Fruit fly (Drosophila melanogaster): ENCODE measurements around the gene CG14053.
A peak's percentile ranks its signal among the peaks of the same experiment; 100 is the strongest.

Gene CG14053

dm6 chrX:2172420-2172827 is 21.3 kb downstream of the CG14053 start, which contains the start of gene ND-B14.5A (continued):
- TF ChIP-seq CG12769 (tag; optimal IDR thresholded peaks at IDR 0.05) = peak; percentile 2
- TF ChIP-seq CG17829 (tag; optimal IDR thresholded peaks at IDR 0.05) = peak; percentile 18
- TF ChIP-seq CG42726 (GFP tag; IDR thresholded peaks at IDR 0.05; ENCODE audit: partially characterized antibody) = peak; percentile 83
- peak; percentile 97 for TF ChIP-seq CG14860 (GFP tag; IDR thresholded peaks at IDR 0.05; ENCODE audit: partially characterized antibody)
- TF ChIP-seq ato (GFP tag; IDR thresholded peaks at IDR 0.05; ENCODE audit: partially characterized antibody) = peak; percentile 97
- TF ChIP-seq MBD-R2 (GFP tag; IDR thresholded peaks at IDR 0.05) = peak; percentile 55
- TF ChIP-seq gfzf (GFP tag; optimal IDR thresholded peaks at IDR 0.05) = peak; percentile 28
- TF ChIP-seq phol (tag; optimal IDR thresholded peaks at IDR 0.05) = peak; percentile 16
- TF ChIP-seq sens (GFP tag) = peak; percentile 65
- peak; percentile 48 for TF ChIP-seq CG12659 (GFP tag; optimal IDR thresholded peaks at IDR 0.05)
- TF ChIP-seq Hr78 (GFP tag; optimal IDR thresholded peaks at IDR 0.05) = no peak
- peak; percentile 4 for TF ChIP-seq Fer1 (GFP tag; optimal IDR thresholded peaks at IDR 0.05)
- peak; percentile 21 for TF ChIP-seq sug (tag; optimal IDR thresholded peaks at IDR 0.05)
- peak; percentile 61 for TF ChIP-seq Med (GFP tag)
- no peak for TF ChIP-seq CG2678 (tag; optimal IDR thresholded peaks at IDR 0.05)
- TF ChIP-seq Doc3 (GFP tag; IDR thresholded peaks at IDR 0.05; ENCODE audit: partially characterized antibody) = peak; percentile 85
- peak; percentile 72 for TF ChIP-seq CG15514 (GFP tag; optimal IDR thresholded peaks at IDR 0.05)
- peak; percentile 96 for TF ChIP-seq mld (GFP tag; IDR thresholded peaks at IDR 0.05; ENCODE audit: partially characterized antibody)
- TF ChIP-seq CG2116 (GFP tag; optimal IDR thresholded peaks at IDR 0.05) = peak; percentile 96
- peak; percentile 67 for TF ChIP-seq Dp (GFP tag; optimal IDR thresholded peaks at IDR 0.05)
- peak; percentile 65 for TF ChIP-seq CG1603 (tag; optimal IDR thresholded peaks at IDR 0.05)
- peak; percentile 97 for TF ChIP-seq bbx (GFP tag; IDR thresholded peaks at IDR 0.05; ENCODE audit: partially characterized antibody)
- no peak for TF ChIP-seq her (GFP tag; optimal IDR thresholded peaks at IDR 0.05)
- peak; percentile 98 for TF ChIP-seq CG6791 (GFP tag; IDR thresholded peaks at IDR 0.05; ENCODE audit: partially characterized antibody)
- TF ChIP-seq CG2129 (GFP tag; IDR thresholded peaks at IDR 0.05; ENCODE audit: partially characterized antibody) = peak; percentile 83
- peak; percentile 25 for TF ChIP-seq CG2120 (GFP tag; optimal IDR thresholded peaks at IDR 0.05)
- TF ChIP-seq tup (GFP tag; optimal IDR thresholded peaks at IDR 0.05) = no peak
- peak; percentile 88 for TF ChIP-seq CG7928 (GFP tag; optimal IDR thresholded peaks at IDR 0.05)
- TF ChIP-seq CG2712 (tag; optimal IDR thresholded peaks at IDR 0.05) = peak; percentile 26
- no peak for TF ChIP-seq fd102C (GFP tag; optimal IDR thresholded peaks at IDR 0.05)
- TF ChIP-seq CG10267 (tag; optimal IDR thresholded peaks at IDR 0.05) = peak; percentile 14
- peak; percentile 40 for TF ChIP-seq Ets97D (GFP tag; optimal IDR thresholded peaks at IDR 0.05)
- peak; percentile 11 for TF ChIP-seq Nf-YC (tag; optimal IDR thresholded peaks at IDR 0.05)
- TF ChIP-seq Lpt (GFP tag; optimal IDR thresholded peaks at IDR 0.05) = no peak
- TF ChIP-seq unc-4 (GFP tag; IDR thresholded peaks at IDR 0.05; ENCODE audit: partially characterized antibody) = peak; percentile 93
- TF ChIP-seq CTCF (GFP tag; optimal IDR thresholded peaks at IDR 0.05) = peak; percentile 5
- TF ChIP-seq PHDP (tag; optimal IDR thresholded peaks at IDR 0.05) = peak; percentile 15
- no peak for TF ChIP-seq schlank (tag; optimal IDR thresholded peaks at IDR 0.05)
- peak; percentile 90 for TF ChIP-seq Scr (GFP tag; IDR thresholded peaks at IDR 0.05; ENCODE audit: partially characterized antibody)
- peak; percentile 48 for TF ChIP-seq HmgZ (tag; optimal IDR thresholded peaks at IDR 0.05)
- TF ChIP-seq nom (GFP tag; optimal IDR thresholded peaks at IDR 0.05) = peak; percentile 35
- no peak for TF ChIP-seq CG18476 (GFP tag; optimal IDR thresholded peaks at IDR 0.05)
- TF ChIP-seq CG1832 (GFP tag; optimal IDR thresholded peaks at IDR 0.05) = no peak
- TF ChIP-seq pzg (GFP tag; optimal IDR thresholded peaks at IDR 0.05) = peak; percentile 78
- no peak for TF ChIP-seq Trl (optimal IDR thresholded peaks at IDR 0.05)
- no peak for TF ChIP-seq Trl (GFP tag; optimal IDR thresholded peaks at IDR 0.05)
- TF ChIP-seq Myb (GFP tag; optimal IDR thresholded peaks at IDR 0.05) = peak; percentile 97
- TF ChIP-seq CG9932 (GFP tag; IDR thresholded peaks at IDR 0.05) = peak; percentile 19; the same call in 1 of the 2 replicates
- TF ChIP-seq Aef1 (GFP tag; IDR thresholded peaks at IDR 0.05) = no peak
- TF ChIP-seq CG7357 (GFP tag; IDR thresholded peaks at IDR 0.05) = no peak
